Worm (Caenorhabditis elegans) whole organism, early embryonic: ENCODE measurements around the gene gpd-1.

Experiments
- B0310.2 ChIP-seq: sonication (generic microtip); optimal IDR thresholded peaks from 2 replicates; lab custom pipeline; 2016; ENCODE audit warnings: mild to moderate bottlenecking, missing genetic modification characterization, missing compliant biosample characterization
- F13C5.2 ChIP-seq: sonication (generic microtip); optimal IDR thresholded peaks from 2 replicates; lab custom pipeline; 2017; ENCODE audit warnings: mild to moderate bottlenecking, missing genetic modification characterization, inconsistent platforms, missing compliant biosample characterization
- aly-1 ChIP-seq: sonication (generic microtip); optimal IDR thresholded peaks from 2 replicates; lab custom pipeline; 2016; ENCODE audit warnings: missing genetic modification characterization, missing compliant biosample characterization
- ama-1 ChIP-seq: fragments of 150-350 bp; optimal IDR thresholded peaks from 2 replicates; lab custom pipeline; 2014
- ceh-13 ChIP-seq: fragments of 200-800 bp; sonication (Bioruptor generic); optimal IDR thresholded peaks from 2 replicates; lab custom pipeline; 2018; ENCODE audit warnings: mild to moderate bottlenecking, missing genetic modification characterization, missing compliant biosample characterization
- ceh-36 ChIP-seq: sonication (generic microtip); optimal IDR thresholded peaks from 2 replicates; lab custom pipeline; 2016; ENCODE audit warnings: missing genetic modification characterization, inconsistent platforms, missing compliant biosample characterization
- hmbx-1 ChIP-seq: sonication (generic microtip); optimal IDR thresholded peaks from 2 replicates; lab custom pipeline; 2016; ENCODE audit warnings: mild to moderate bottlenecking, missing genetic modification characterization, missing compliant biosample characterization
- hmg-4 ChIP-seq: fragments of 200-800 bp; sonication (Bioruptor generic); optimal IDR thresholded peaks from 2 replicates; lab custom pipeline; 2018; ENCODE audit warnings: mild to moderate bottlenecking, missing genetic modification characterization, missing compliant biosample characterization
- hnd-1 ChIP-seq: sonication (generic microtip); optimal IDR thresholded peaks from 2 replicates; lab custom pipeline; 2016; ENCODE audit warnings: missing genetic modification characterization, missing compliant biosample characterization
- pes-1 ChIP-seq: fragments of 200-800 bp; sonication (Bioruptor generic); IDR thresholded peaks from 2 replicates; pipeline ENCODE4 v1.3.6; 2022; ENCODE audit warnings: missing genetic modification reagents, missing genetic modification characterization, missing compliant biosample characterization
- scrt-1 ChIP-seq: fragments of 200-800 bp; sonication (Bioruptor generic); IDR thresholded peaks from 2 replicates; pipeline ENCODE4 v1.3.6; 2022; ENCODE audit warnings: missing genetic modification characterization, missing compliant biosample characterization
- sea-1 ChIP-seq: fragments of 200-800 bp; sonication (Bioruptor generic); conservative IDR thresholded peaks from 2 replicates; pipeline ENCODE4 v1.3.6; 2022; ENCODE audit warnings: missing genetic modification characterization, missing compliant biosample characterization
- tbx-11 ChIP-seq: fragments of 200-800 bp; sonication (Bioruptor generic); IDR thresholded peaks from 2 replicates; pipeline ENCODE4 v1.3.6; 2022; ENCODE audit warnings: missing genetic modification characterization, missing compliant biosample characterization

DNA sequence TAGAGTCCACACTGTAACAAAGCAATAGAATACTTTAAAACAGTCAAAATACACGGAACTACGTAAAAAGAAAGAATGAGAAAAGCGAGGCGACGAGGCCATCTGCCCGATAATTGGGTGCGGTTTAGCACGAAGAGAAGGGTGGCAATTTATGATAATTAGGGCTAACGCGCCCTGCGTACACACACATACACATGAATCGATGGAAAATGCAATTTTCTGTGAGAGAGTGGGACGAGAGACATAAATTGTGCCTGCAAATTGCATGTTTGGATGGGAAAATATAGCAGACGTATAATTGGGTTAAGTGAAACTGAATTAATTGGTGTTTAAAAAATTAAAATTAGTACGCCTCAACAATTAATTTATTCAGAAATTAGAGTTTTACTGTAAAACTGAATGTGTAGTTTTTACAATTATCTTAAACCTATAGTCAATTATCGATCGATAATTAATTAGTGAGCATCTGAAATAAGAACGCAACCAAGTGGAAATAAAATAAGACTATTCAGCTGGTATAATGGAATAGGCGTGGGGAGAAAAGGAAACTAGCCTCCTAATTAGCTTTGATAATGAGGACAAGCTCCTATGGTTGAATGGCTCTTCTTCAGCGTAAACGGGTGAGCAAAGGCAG, 20.3 kb upstream of the gpd-1 start:
- TF ChIP-seq hnd-1 (tag; lab: Kevin White, UChicago) (no peak), ceh-36 (tag; lab: Kevin White, UChicago) (no peak), ama-1 (lab: Kevin White, UChicago) (no peak), ceh-13 (GFP tag; lab: Kevin White, UChicago) (no peak), sea-1 (GFP tag; lab: Robert Waterston, UW) (no peak), tbx-11 (no peak), scrt-1 (no peak), F13C5.2 (no peak), hmg-4 (GFP tag; lab: Kevin White, UChicago) (no peak), pes-1 (GFP tag; lab: Robert Waterston, UW) (no peak), B0310.2 (tag; lab: Kevin White, UChicago) (no peak), hmbx-1 (tag; lab: Kevin White, UChicago) (no peak), aly-1 (no peak)
